Fruit fly (Drosophila melanogaster) whole organism, embryonic: Measurements from ENCODE around the gene CG31436.

ENCODE experiments used
- Blimp-1 ChIP-seq: fragments of 200-800 bp; sonication (Bioruptor generic); optimal IDR thresholded peaks from 3 replicates; lab custom pipeline; 2018; ENCODE audit warnings: missing biosample characterization, missing genetic modification characterization, mild to moderate bottlenecking, moderate library complexity, missing genetic modification reagents
- CG10274 ChIP-seq: fragments of 200-800 bp; sonication (Bioruptor generic); optimal IDR thresholded peaks from 3 replicates; lab custom pipeline; 2017; ENCODE audit warnings: missing biosample characterization, mild to moderate bottlenecking, missing genetic modification characterization
- CG11398 ChIP-seq: fragments of 200-800 bp; sonication (Bioruptor generic); optimal IDR thresholded peaks from 2 replicates; lab custom pipeline; 2016; ENCODE audit warnings: missing biosample characterization, missing genetic modification characterization
- CG12659 ChIP-seq: fragments of 200-800 bp; sonication (Bioruptor generic); optimal IDR thresholded peaks from 3 replicates; lab custom pipeline; 2017; ENCODE audit warnings: mild to moderate bottlenecking, missing biosample characterization, missing genetic modification reagents, missing genetic modification characterization
- CG12942 ChIP-seq: fragments of 200-800 bp; sonication (Bioruptor generic); optimal IDR thresholded peaks from 3 replicates; lab custom pipeline; 2016; ENCODE audit warnings: missing biosample characterization, missing genetic modification characterization
- CG14014 ChIP-seq: fragments of 200-800 bp; sonication (Bioruptor generic); IDR thresholded peaks from 2 replicates; pipeline ENCODE4 v1.3.6; 2022; ENCODE audit warnings: missing biosample characterization, missing genetic modification characterization
- CG1602 ChIP-seq: fragments of 200-800 bp; sonication (Bioruptor generic); optimal IDR thresholded peaks from 3 replicates; lab custom pipeline; 2016; ENCODE audit warnings: missing biosample characterization, missing genetic modification characterization
- CG1603 ChIP-seq: fragments of 200-800 bp; sonication (Bioruptor generic); optimal IDR thresholded peaks from 2 replicates; lab custom pipeline; 2019; ENCODE audit warnings: missing biosample characterization, mild to moderate bottlenecking, missing genetic modification characterization, moderate library complexity
- CG1647 ChIP-seq: fragments of 200-800 bp; sonication (Bioruptor generic); optimal IDR thresholded peaks from 3 replicates; lab custom pipeline; 2016; ENCODE audit warnings: missing biosample characterization, missing genetic modification characterization
- CG16863 ChIP-seq: fragments of 200-800 bp; sonication (Bioruptor generic); optimal IDR thresholded peaks from 3 replicates; lab custom pipeline; 2016; ENCODE audit warnings: missing biosample characterization, missing genetic modification characterization
- CG17802 ChIP-seq: fragments of 200-800 bp; sonication (Bioruptor generic); optimal IDR thresholded peaks from 2 replicates; lab custom pipeline; 2018; ENCODE audit warnings: missing biosample characterization, mild to moderate bottlenecking, missing genetic modification characterization, moderate library complexity
- CG32767 ChIP-seq: fragments of 200-800 bp; sonication (Bioruptor generic); IDR thresholded peaks from 2 replicates; pipeline ENCODE4 v1.3.6; 2022; ENCODE audit warnings: missing biosample characterization, missing genetic modification characterization
- CG33557 ChIP-seq: fragments of 200-800 bp; sonication (Bioruptor generic); optimal IDR thresholded peaks from 2 replicates; lab custom pipeline; 2019; ENCODE audit warnings: missing biosample characterization, mild to moderate bottlenecking, missing genetic modification characterization, moderate library complexity
- CG4617 ChIP-seq: fragments of 200-800 bp; sonication (Bioruptor generic); optimal IDR thresholded peaks from 3 replicates; lab custom pipeline; 2016; ENCODE audit warnings: missing biosample characterization, missing genetic modification characterization, borderline replicate concordance
- CG6254 ChIP-seq: fragments of 200-800 bp; sonication (Bioruptor generic); optimal IDR thresholded peaks from 3 replicates; lab custom pipeline; 2017; ENCODE audit warnings: mild to moderate bottlenecking, missing biosample characterization, missing genetic modification reagents, missing genetic modification characterization
- CG6791 ChIP-seq: fragments of 200-800 bp; sonication (Bioruptor generic); IDR thresholded peaks from 3 replicates; pipeline ENCODE4 v1.3.6; 2022; ENCODE audit warnings: missing biosample characterization, missing genetic modification characterization; ENCODE audit not compliant: partially characterized antibody
- CG8089 ChIP-seq: fragments of 200-800 bp; sonication (Bioruptor generic); optimal IDR thresholded peaks from 3 replicates; lab custom pipeline; 2016; ENCODE audit warnings: missing biosample characterization, missing genetic modification characterization
- CG8944 ChIP-seq: fragments of 200-800 bp; sonication (Bioruptor generic); optimal IDR thresholded peaks from 3 replicates; lab custom pipeline; 2016; ENCODE audit warnings: missing biosample characterization, missing genetic modification characterization
- CrebB ChIP-seq: fragments of 200-800 bp; sonication (Bioruptor generic); optimal IDR thresholded peaks from 3 replicates; lab custom pipeline; 2018; ENCODE audit warnings: missing biosample characterization, mild to moderate bottlenecking, missing genetic modification characterization
- Dfd ChIP-seq, 2 experiments: fragments of >200 bp; optimal IDR thresholded peaks; 2 replicates each; lab custom pipeline; 2017; ENCODE audit warnings: missing biosample characterization in 2 of 2, missing genetic modification characterization in 2 of 2
- Ets65A ChIP-seq: fragments of 200-800 bp; sonication (Bioruptor generic); peaks from one replicate; lab custom pipeline; 2016; ENCODE audit warnings: missing biosample characterization, missing genetic modification characterization
- HLHmδ ChIP-seq: fragments of 200-800 bp; sonication (Bioruptor generic); optimal IDR thresholded peaks from 2 replicates; lab custom pipeline; 2018; ENCODE audit warnings: missing biosample characterization, mild to moderate bottlenecking, missing genetic modification characterization, moderate library complexity
- Hand ChIP-seq: fragments of 200-800 bp; sonication (Bioruptor generic); optimal IDR thresholded peaks from 2 replicates; lab custom pipeline; 2017; ENCODE audit warnings: mild to moderate bottlenecking, missing biosample characterization, missing genetic modification reagents, missing genetic modification characterization
- Lim3 ChIP-seq: fragments of 200-800 bp; sonication (Bioruptor generic); IDR thresholded peaks from 2 replicates; pipeline ENCODE4 v1.3.6; 2022; ENCODE audit warnings: missing biosample characterization, missing genetic modification characterization
- Myb ChIP-seq: fragments of 200-800 bp; sonication (Bioruptor generic); optimal IDR thresholded peaks from 2 replicates; lab custom pipeline; 2016; ENCODE audit warnings: missing biosample characterization, missing genetic modification characterization
- Oli ChIP-seq: fragments of 200-800 bp; sonication (Bioruptor generic); optimal IDR thresholded peaks from 2 replicates; lab custom pipeline; 2018; ENCODE audit warnings: missing biosample characterization, mild to moderate bottlenecking, missing genetic modification characterization, moderate library complexity
- Rx ChIP-seq: fragments of 200-800 bp; sonication (Bioruptor generic); IDR thresholded peaks from 2 replicates; pipeline ENCODE4 v1.3.6; 2022; ENCODE audit warnings: missing biosample characterization, missing genetic modification characterization
- Sin3A ChIP-seq: fragments of >200 bp; optimal IDR thresholded peaks from 2 replicates; lab custom pipeline; 2018
- Six4 ChIP-seq: fragments of 200-800 bp; sonication (Bioruptor generic); optimal IDR thresholded peaks from 2 replicates; lab custom pipeline; 2016; ENCODE audit warnings: missing biosample characterization, missing genetic modification characterization
- Xrp1 ChIP-seq: fragments of 200-800 bp; sonication (Bioruptor generic); IDR thresholded peaks from 2 replicates; pipeline ENCODE4 v1.3.6; 2022; ENCODE audit warnings: missing biosample characterization, missing genetic modification characterization
- ac ChIP-seq: fragments of 200-800 bp; sonication (Bioruptor generic); optimal IDR thresholded peaks from 3 replicates; lab custom pipeline; 2017; ENCODE audit warnings: missing biosample characterization, mild to moderate bottlenecking, missing genetic modification characterization
- bbx ChIP-seq: fragments of 200-800 bp; sonication (Bioruptor generic); IDR thresholded peaks from 2 replicates; pipeline ENCODE4 v1.3.6; 2022; ENCODE audit warnings: missing biosample characterization, missing genetic modification characterization; ENCODE audit not compliant: partially characterized antibody
- bcd ChIP-seq: fragments of 200-800 bp; sonication (Bioruptor generic); optimal IDR thresholded peaks from 2 replicates; lab custom pipeline; 2017; ENCODE audit warnings: missing biosample characterization, mild to moderate bottlenecking, missing genetic modification characterization
- bsh ChIP-seq, 2 experiments: fragments of 200-800 bp; sonication (Bioruptor generic); optimal IDR thresholded peaks; 2 replicates each; lab custom pipeline; 2017 to 2018; ENCODE audit warnings: mild to moderate bottlenecking in 2 of 2, missing biosample characterization in 2 of 2, missing genetic modification characterization in 2 of 2, moderate library complexity in 1 of 2
- cg ChIP-seq: fragments of 200-800 bp; sonication (Bioruptor generic); optimal IDR thresholded peaks from 3 replicates; lab custom pipeline; 2019; ENCODE audit warnings: missing biosample characterization, mild to moderate bottlenecking, missing genetic modification characterization, moderate library complexity
- crc ChIP-seq: fragments of 200-800 bp; sonication (Bioruptor generic); optimal IDR thresholded peaks from 2 replicates; lab custom pipeline; 2016; ENCODE audit warnings: missing biosample characterization, missing genetic modification characterization
- dpn ChIP-seq, 2 experiments: fragments of 200-800 bp; sonication (Bioruptor generic); optimal IDR thresholded peaks; 3 replicates each; lab custom pipeline; 2016; ENCODE audit warnings: missing biosample characterization in 2 of 2, missing genetic modification characterization in 2 of 2
- gcm ChIP-seq: fragments of 200-800 bp; sonication (Bioruptor generic); optimal IDR thresholded peaks from 2 replicates; lab custom pipeline; 2019; ENCODE audit warnings: missing biosample characterization, mild to moderate bottlenecking, missing genetic modification characterization, moderate library complexity
- kni ChIP-seq: fragments of 200-800 bp; sonication (Bioruptor generic); optimal IDR thresholded peaks from 3 replicates; lab custom pipeline; 2017; ENCODE audit warnings: mild to moderate bottlenecking, missing biosample characterization, missing genetic modification reagents, missing genetic modification characterization
- lmd ChIP-seq: fragments of 200-800 bp; sonication (Bioruptor generic); IDR thresholded peaks from 2 replicates; pipeline ENCODE4 v1.3.6; 2022; ENCODE audit warnings: missing biosample characterization, missing genetic modification characterization
- nmo ChIP-seq: fragments of 200-800 bp; sonication (Bioruptor generic); optimal IDR thresholded peaks from 2 replicates; lab custom pipeline; 2018; ENCODE audit warnings: missing biosample characterization, mild to moderate bottlenecking, missing genetic modification characterization, moderate library complexity
- p53 ChIP-seq: fragments of 200-800 bp; sonication (Bioruptor generic); optimal IDR thresholded peaks from 2 replicates; lab custom pipeline; 2016; ENCODE audit warnings: missing biosample characterization, missing genetic modification characterization
- pho ChIP-seq: fragments of 200-800 bp; sonication (Bioruptor generic); optimal IDR thresholded peaks from 2 replicates; lab custom pipeline; 2016; ENCODE audit warnings: missing biosample characterization, missing genetic modification characterization
- sob ChIP-seq: fragments of 200-800 bp; sonication (Bioruptor generic); IDR thresholded peaks from 2 replicates; pipeline ENCODE4 v1.3.6; 2022; ENCODE audit warnings: missing biosample characterization, missing genetic modification characterization
- sr ChIP-seq: fragments of 200-800 bp; sonication (Bioruptor generic); IDR thresholded peaks from 3 replicates; pipeline ENCODE4 v1.3.6; 2022; ENCODE audit warnings: missing biosample characterization, missing genetic modification characterization
- tap ChIP-seq: fragments of 200-800 bp; optimal IDR thresholded peaks from 3 replicates; lab custom pipeline; 2019; ENCODE audit warnings: missing biosample characterization, mild to moderate bottlenecking, missing genetic modification characterization, moderate library complexity
- tll ChIP-seq, 2 experiments: fragments of 200-800 bp in 1 of 2; fragments of >200 bp in 1 of 2; sonication (Bioruptor generic) in 1 of 2; optimal IDR thresholded peaks; 2 replicates each; lab custom pipeline; 2017 to 2019; ENCODE audit warnings: missing biosample characterization in 2 of 2, missing genetic modification characterization in 2 of 2, mild to moderate bottlenecking in 1 of 2, moderate library complexity in 1 of 2
- twi ChIP-seq: fragments of 200-800 bp; optimal IDR thresholded peaks from 2 replicates; lab custom pipeline; 2019; ENCODE audit warnings: missing biosample characterization, mild to moderate bottlenecking, missing genetic modification characterization, moderate library complexity
- wek ChIP-seq: fragments of 200-800 bp; sonication (Bioruptor generic); optimal IDR thresholded peaks from 3 replicates; lab custom pipeline; 2018; ENCODE audit warnings: missing biosample characterization, mild to moderate bottlenecking, missing genetic modification characterization, moderate library complexity
- z ChIP-seq: fragments of 200-800 bp; sonication (Bioruptor generic); IDR thresholded peaks from 3 replicates; pipeline ENCODE4 v1.3.6; 2022; ENCODE audit warnings: missing biosample characterization, missing genetic modification characterization
- zfh1 ChIP-seq: fragments of 200-800 bp; sonication (Bioruptor generic); IDR thresholded peaks from 3 replicates; pipeline ENCODE4 v1.3.6; 2022; ENCODE audit warnings: missing biosample characterization, missing genetic modification characterization

Gene CG31436

DNA sequence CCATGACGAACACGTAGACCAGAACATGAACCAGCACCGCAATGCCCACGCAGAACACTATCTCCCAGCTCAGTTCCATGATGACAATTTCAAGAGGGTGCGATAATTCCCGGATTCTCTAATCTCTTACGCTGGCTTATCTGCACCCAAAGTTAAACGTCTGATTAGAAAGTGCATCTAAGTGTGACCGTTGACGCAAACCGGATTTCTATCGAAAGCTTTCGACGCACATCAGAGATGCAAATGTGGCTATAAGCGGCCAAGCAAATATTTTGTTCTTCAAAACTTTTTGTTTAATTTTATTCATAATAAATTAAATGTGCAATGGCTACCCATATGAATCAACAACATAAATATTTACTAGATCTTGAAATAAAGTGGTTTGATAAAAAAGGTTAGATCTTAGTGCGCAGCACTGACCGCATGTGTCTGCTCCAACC, 41.6 kb upstream of the CG31436 start, which contains the start of the genes Kdsr and CG11858 (continued):
- TF ChIP-seq CG6791 (no peak), CG32767 (GFP tag; lab: Robert Waterston, UW) (peak; percentile 23; the same call in 1 of the 2 replicates), Oli (tag; lab: Kevin White, UChicago) (peak; percentile 46), Myb (peak; percentile 51), Dfd (GFP tag; optimal IDR thresholded peaks at IDR 0.05; lab: Kevin White, UChicago) (no peak), CG12942 (GFP tag; lab: Kevin White, UChicago) (peak; percentile 49), CG11398 (GFP tag; lab: Kevin White, UChicago) (no peak), tll (GFP tag; optimal IDR thresholded peaks at IDR 0.05; lab: Kevin White, UChicago) (no peak), dpn (GFP tag; optimal IDR thresholded peaks at IDR 0.05; lab: Kevin White, UChicago) (peak; percentile 56 to 57), kni (peak; percentile 6), crc (GFP tag; lab: Kevin White, UChicago) (no peak), CG1603 (peak; percentile 57), bcd (GFP tag; lab: Kevin White, UChicago) (no peak), sr (no peak), CrebB (tag; lab: Kevin White, UChicago) (peak; percentile 44), p53 (GFP tag; lab: Kevin White, UChicago) (no peak), cg (GFP tag; lab: Kevin White, UChicago) (no peak), tap (tag; lab: Kevin White, UChicago) (no peak), ac (GFP tag; lab: Kevin White, UChicago) (no peak), zfh1 (GFP tag; lab: Robert Waterston, UW) (peak; percentile 77), lmd (peak; percentile 64), CG17802 (tag; lab: Kevin White, UChicago) (peak; percentile 45), bbx (GFP tag; lab: Robert Waterston, UW) (no peak), CG8944 (GFP tag; lab: Kevin White, UChicago) (peak; percentile 28), bsh (GFP tag; optimal IDR thresholded peaks at IDR 0.05; lab: Kevin White, UChicago) (peak in 1 of 2 experiments; percentile 68), z (0 out of 3 replicates have a peak, but pooled peaks have one; percentile 29), CG10274 (GFP tag; lab: Kevin White, UChicago) (no peak), CG6254 (GFP tag; lab: Kevin White, UChicago) (no peak), CG1602 (peak; percentile 12), CG12659 (peak; percentile 66), Lim3 (GFP tag; lab: Robert Waterston, UW) (no peak), sob (GFP tag; lab: Robert Waterston, UW) (peak; percentile 72), pho (GFP tag; lab: Kevin White, UChicago) (peak; percentile 57), Rx (peak; percentile 50), Sin3A (lab: Kevin White, UChicago) (peak; percentile 59), Xrp1 (peak; percentile 76), twi (tag; lab: Kevin White, UChicago) (peak; percentile 30), gcm (GFP tag; lab: Kevin White, UChicago) (no peak), CG33557 (GFP tag; lab: Kevin White, UChicago) (peak; percentile 26), CG16863 (peak; percentile 15), Hand (GFP tag; lab: Kevin White, UChicago) (no peak), Blimp-1 (GFP tag; lab: Kevin White, UChicago) (no peak), CG4617 (GFP tag; lab: Kevin White, UChicago) (peak; percentile 30), CG8089 (GFP tag; lab: Kevin White, UChicago) (no peak), Ets65A (GFP tag; lab: Kevin White, UChicago) (peak; percentile 94), CG14014 (GFP tag; lab: Robert Waterston, UW) (peak; percentile 77), CG1647 (GFP tag; lab: Kevin White, UChicago) (peak; percentile 19), wek (GFP tag; lab: Kevin White, UChicago) (peak; percentile 25), HLHmδ (peak; percentile 8), Six4 (GFP tag; lab: Kevin White, UChicago) (no peak), nmo (GFP tag; lab: Kevin White, UChicago) (peak; percentile 75)
